Fruit fly (Drosophila melanogaster) whole organism, embryonic: ENCODE results near the gene CG6962.
A peak's percentile ranks its signal among the peaks of the same experiment; 100 is the strongest.

Source experiments
- B-H1 ChIP-seq: fragments of 200-800 bp; sonication (Bioruptor generic); IDR thresholded peaks from 3 replicates; pipeline ENCODE4 v1.3.6; 2022; ENCODE audit warnings: missing biosample characterization, missing genetic modification characterization
- Bteb2 ChIP-seq: fragments of 200-800 bp; sonication (Bioruptor generic); optimal IDR thresholded peaks from 2 replicates; lab custom pipeline; 2016; ENCODE audit warnings: missing biosample characterization, missing genetic modification characterization
- CG10462 ChIP-seq: fragments of 200-800 bp; sonication (Bioruptor generic); optimal IDR thresholded peaks from 2 replicates; lab custom pipeline; 2016; ENCODE audit warnings: missing biosample characterization, missing genetic modification characterization
- CG10565 ChIP-seq: fragments of 200-800 bp; sonication (Bioruptor generic); optimal IDR thresholded peaks from 3 replicates; lab custom pipeline; 2016; ENCODE audit warnings: missing biosample characterization, mild to moderate bottlenecking, missing genetic modification characterization
- CG10959 ChIP-seq: fragments of 200-800 bp; sonication (Bioruptor generic); IDR thresholded peaks from 2 replicates; pipeline ENCODE4 v1.3.6; 2022; ENCODE audit warnings: missing biosample characterization, missing genetic modification characterization
- CG12299 ChIP-seq: fragments of 200-800 bp; sonication (Bioruptor generic); optimal IDR thresholded peaks from 2 replicates; lab custom pipeline; 2018; ENCODE audit warnings: missing biosample characterization, mild to moderate bottlenecking, missing genetic modification characterization
- CG12744 ChIP-seq: fragments of 200-800 bp; sonication (Bioruptor generic); optimal IDR thresholded peaks from 2 replicates; lab custom pipeline; 2016; ENCODE audit warnings: missing biosample characterization, missing genetic modification characterization
- CG13775 ChIP-seq: fragments of 200-800 bp; sonication (Bioruptor generic); optimal IDR thresholded peaks from 3 replicates; lab custom pipeline; 2017; ENCODE audit warnings: missing biosample characterization, mild to moderate bottlenecking, missing genetic modification characterization
- CG13894 ChIP-seq: fragments of 200-800 bp; sonication (Bioruptor generic); optimal IDR thresholded peaks from 3 replicates; lab custom pipeline; 2018; ENCODE audit warnings: missing biosample characterization, mild to moderate bottlenecking, missing genetic modification characterization, moderate library complexity
- CG14710 ChIP-seq: fragments of 200-800 bp; sonication (Bioruptor generic); optimal IDR thresholded peaks from 3 replicates; lab custom pipeline; 2019; ENCODE audit warnings: missing biosample characterization, mild to moderate bottlenecking, missing genetic modification characterization, moderate library complexity
- CG14965 ChIP-seq: fragments of 200-800 bp; sonication (Bioruptor generic); optimal IDR thresholded peaks from 2 replicates; lab custom pipeline; 2016; ENCODE audit warnings: missing biosample characterization, missing genetic modification characterization, borderline replicate concordance
- CG15011 ChIP-seq: fragments of 200-800 bp; sonication (Bioruptor generic); optimal IDR thresholded peaks from 3 replicates; lab custom pipeline; 2018; ENCODE audit warnings: missing biosample characterization, mild to moderate bottlenecking, missing genetic modification characterization
- CG1602 ChIP-seq: fragments of 200-800 bp; sonication (Bioruptor generic); optimal IDR thresholded peaks from 3 replicates; lab custom pipeline; 2016; ENCODE audit warnings: missing biosample characterization, missing genetic modification characterization
- CG1603 ChIP-seq: fragments of 200-800 bp; sonication (Bioruptor generic); optimal IDR thresholded peaks from 2 replicates; lab custom pipeline; 2019; ENCODE audit warnings: missing biosample characterization, mild to moderate bottlenecking, missing genetic modification characterization, moderate library complexity
- CG16863 ChIP-seq: fragments of 200-800 bp; sonication (Bioruptor generic); optimal IDR thresholded peaks from 3 replicates; lab custom pipeline; 2016; ENCODE audit warnings: missing biosample characterization, missing genetic modification characterization
- CG1832 ChIP-seq: fragments of 200-800 bp; sonication (Bioruptor generic); optimal IDR thresholded peaks from 2 replicates; lab custom pipeline; 2017; ENCODE audit warnings: missing biosample characterization, mild to moderate bottlenecking, missing genetic modification characterization, inconsistent platforms
- CG18764 ChIP-seq: fragments of 200-800 bp; sonication (Bioruptor generic); optimal IDR thresholded peaks from 3 replicates; lab custom pipeline; 2016; ENCODE audit warnings: missing biosample characterization, missing genetic modification characterization
- CG2129 ChIP-seq: fragments of 200-800 bp; sonication (Bioruptor generic); IDR thresholded peaks from 2 replicates; pipeline ENCODE4 v1.3.6; 2022; ENCODE audit warnings: missing biosample characterization, missing genetic modification characterization; ENCODE audit not compliant: partially characterized antibody
- CG2199 ChIP-seq: fragments of 200-800 bp; sonication (Bioruptor generic); IDR thresholded peaks from 3 replicates; pipeline ENCODE4 v1.3.6; 2022; ENCODE audit warnings: missing biosample characterization, missing genetic modification characterization
- CG3726 ChIP-seq: fragments of 200-800 bp; sonication (Bioruptor generic); IDR thresholded peaks from 3 replicates; pipeline ENCODE4, ENCODE4 v1.3.6; 2022; ENCODE audit warnings: missing biosample characterization, missing genetic modification characterization
- CG4282 ChIP-seq: fragments of 200-800 bp; sonication (Bioruptor generic); optimal IDR thresholded peaks from 2 replicates; lab custom pipeline; 2016; ENCODE audit warnings: missing biosample characterization, missing genetic modification characterization
- CG4328 ChIP-seq: fragments of 200-800 bp; sonication (Bioruptor generic); optimal IDR thresholded peaks from 3 replicates; lab custom pipeline; 2017; ENCODE audit warnings: missing biosample characterization, missing genetic modification reagents, missing genetic modification characterization
- CG7786 ChIP-seq: fragments of 200-800 bp; sonication (Bioruptor generic); optimal IDR thresholded peaks from 2 replicates; lab custom pipeline; 2016; ENCODE audit warnings: missing biosample characterization, missing genetic modification characterization
- CG7839 ChIP-seq: fragments of 200-800 bp; sonication (Bioruptor generic); optimal IDR thresholded peaks from 3 replicates; lab custom pipeline; 2018; ENCODE audit warnings: missing biosample characterization, mild to moderate bottlenecking, missing genetic modification characterization, moderate library complexity
- CG8281 ChIP-seq: fragments of 200-800 bp; sonication (Bioruptor generic); optimal IDR thresholded peaks from 2 replicates; lab custom pipeline; 2018; ENCODE audit warnings: missing biosample characterization, mild to moderate bottlenecking, missing genetic modification characterization, moderate library complexity
- CG9437 ChIP-seq: fragments of 200-800 bp; sonication (Bioruptor generic); optimal IDR thresholded peaks from 2 replicates; lab custom pipeline; 2018; ENCODE audit warnings: missing biosample characterization, mild to moderate bottlenecking, missing genetic modification characterization
- D19B ChIP-seq: fragments of 200-800 bp; sonication (Bioruptor generic); optimal IDR thresholded peaks from 2 replicates; lab custom pipeline; 2017; ENCODE audit warnings: missing biosample characterization, mild to moderate bottlenecking, missing genetic modification characterization
- Doc2 ChIP-seq: fragments of 200-800 bp; sonication (Bioruptor generic); IDR thresholded peaks from 2 replicates; pipeline ENCODE4 v1.3.6; 2022; ENCODE audit warnings: missing biosample characterization, missing genetic modification characterization
- Hey ChIP-seq: fragments of 200-800 bp; sonication (Bioruptor generic); optimal IDR thresholded peaks from 3 replicates; lab custom pipeline; 2018; ENCODE audit warnings: missing biosample characterization, mild to moderate bottlenecking, missing genetic modification characterization
- Hr51 ChIP-seq, 2 experiments: fragments of 200-800 bp; sonication (Bioruptor generic); optimal IDR thresholded peaks; 2 replicates in 1 of 2; 3 replicates in 1 of 2; lab custom pipeline; 2016 to 2018; ENCODE audit warnings: missing biosample characterization in 2 of 2, missing genetic modification characterization in 2 of 2, mild to moderate bottlenecking in 1 of 2, moderate library complexity in 1 of 2
- Jarid2 ChIP-seq: fragments of 200-800 bp; sonication (Bioruptor generic); optimal IDR thresholded peaks from 3 replicates; lab custom pipeline; 2017; ENCODE audit warnings: mild to moderate bottlenecking, missing biosample characterization, missing genetic modification reagents, missing genetic modification characterization
- Kr ChIP-seq: fragments of 200-800 bp; sonication (Bioruptor generic); optimal IDR thresholded peaks from 2 replicates; lab custom pipeline; 2017; ENCODE audit warnings: missing biosample characterization, mild to moderate bottlenecking, missing genetic modification characterization
- Oli ChIP-seq: fragments of 200-800 bp; sonication (Bioruptor generic); optimal IDR thresholded peaks from 2 replicates; lab custom pipeline; 2018; ENCODE audit warnings: missing biosample characterization, mild to moderate bottlenecking, missing genetic modification characterization, moderate library complexity
- Poxn ChIP-seq: fragments of 200-800 bp; sonication (Bioruptor generic); IDR thresholded peaks from 2 replicates; pipeline ENCODE4 v1.3.6; 2022; ENCODE audit warnings: missing biosample characterization, missing genetic modification characterization
- al ChIP-seq: fragments of 200-800 bp; sonication (Bioruptor generic); IDR thresholded peaks from 2 replicates; pipeline ENCODE4 v1.3.6; 2022; ENCODE audit warnings: missing biosample characterization, missing genetic modification characterization
- ash1 ChIP-seq: fragments of 200-800 bp; sonication (Bioruptor generic); optimal IDR thresholded peaks from 2 replicates; lab custom pipeline; 2018; ENCODE audit warnings: missing biosample characterization, mild to moderate bottlenecking, missing genetic modification characterization
- chif ChIP-seq, 2 experiments: fragments of 200-800 bp; sonication (Bioruptor generic); optimal IDR thresholded peaks; 3 replicates each; lab custom pipeline; 2016; ENCODE audit warnings: missing biosample characterization in 2 of 2, missing genetic modification characterization in 2 of 2
- chn ChIP-seq: fragments of 200-800 bp; sonication (Bioruptor generic); optimal IDR thresholded peaks from 2 replicates; lab custom pipeline; 2016; ENCODE audit warnings: missing biosample characterization, missing genetic modification characterization
- corto ChIP-seq: fragments of 200-800 bp; sonication (Bioruptor generic); optimal IDR thresholded peaks from 2 replicates; lab custom pipeline; 2016; ENCODE audit warnings: missing biosample characterization, mild to moderate bottlenecking, missing genetic modification characterization, moderate library complexity
- eve ChIP-seq, 2 experiments: fragments of >200 bp; optimal IDR thresholded peaks; 2 replicates each; lab custom pipeline; 2017; ENCODE audit warnings: missing biosample characterization in 2 of 2, missing genetic modification characterization in 2 of 2
- exex ChIP-seq: fragments of 200-800 bp; sonication (Bioruptor generic); optimal IDR thresholded peaks from 4 replicates; lab custom pipeline; 2018; ENCODE audit warnings: missing biosample characterization, mild to moderate bottlenecking, missing genetic modification characterization, moderate library complexity
- grn ChIP-seq: fragments of 200-800 bp; sonication (Bioruptor generic); optimal IDR thresholded peaks from 3 replicates; lab custom pipeline; 2017; ENCODE audit warnings: missing biosample characterization, missing genetic modification characterization
- gsb ChIP-seq: fragments of 200-800 bp; sonication (Bioruptor generic); IDR thresholded peaks from 2 replicates; pipeline ENCODE4 v1.3.6; 2022; ENCODE audit warnings: missing biosample characterization, missing genetic modification characterization
- her ChIP-seq: fragments of 200-800 bp; sonication (Bioruptor generic); optimal IDR thresholded peaks from 2 replicates; lab custom pipeline; 2016; ENCODE audit warnings: missing biosample characterization, missing genetic modification characterization
- ind ChIP-seq: fragments of 200-800 bp; sonication (Bioruptor generic); optimal IDR thresholded peaks from 3 replicates; lab custom pipeline; 2016; ENCODE audit warnings: missing biosample characterization, missing genetic modification characterization
- jumu ChIP-seq: fragments of 200-800 bp; sonication (Bioruptor generic); optimal IDR thresholded peaks from 3 replicates; lab custom pipeline; 2016; ENCODE audit warnings: missing biosample characterization, missing genetic modification characterization
- kah ChIP-seq: fragments of 200-800 bp; sonication (Bioruptor generic); optimal IDR thresholded peaks from 2 replicates; lab custom pipeline; 2018; ENCODE audit warnings: missing biosample characterization, mild to moderate bottlenecking, missing genetic modification characterization
- kay ChIP-seq: fragments of 200-800 bp; sonication (Bioruptor generic); optimal IDR thresholded peaks from 2 replicates; lab custom pipeline; 2016; ENCODE audit warnings: missing biosample characterization, missing genetic modification characterization
- klu ChIP-seq: fragments of 200-800 bp; sonication (Bioruptor generic); IDR thresholded peaks from 2 replicates; pipeline ENCODE4 v1.3.6; 2022; ENCODE audit warnings: missing biosample characterization, missing genetic modification characterization
- pb ChIP-seq: fragments of 200-800 bp; sonication (Bioruptor generic); optimal IDR thresholded peaks from 3 replicates; lab custom pipeline; 2016; ENCODE audit warnings: missing biosample characterization, missing genetic modification characterization
- pnt ChIP-seq: fragments of 200-800 bp; sonication (Bioruptor generic); optimal IDR thresholded peaks from 3 replicates; lab custom pipeline; 2016; ENCODE audit warnings: missing biosample characterization, missing genetic modification characterization
- unpg ChIP-seq: fragments of 200-800 bp; sonication (Bioruptor generic); optimal IDR thresholded peaks from 3 replicates; lab custom pipeline; 2018; ENCODE audit warnings: missing biosample characterization, mild to moderate bottlenecking, missing genetic modification characterization, moderate library complexity

The CG6962 gene

DNA sequence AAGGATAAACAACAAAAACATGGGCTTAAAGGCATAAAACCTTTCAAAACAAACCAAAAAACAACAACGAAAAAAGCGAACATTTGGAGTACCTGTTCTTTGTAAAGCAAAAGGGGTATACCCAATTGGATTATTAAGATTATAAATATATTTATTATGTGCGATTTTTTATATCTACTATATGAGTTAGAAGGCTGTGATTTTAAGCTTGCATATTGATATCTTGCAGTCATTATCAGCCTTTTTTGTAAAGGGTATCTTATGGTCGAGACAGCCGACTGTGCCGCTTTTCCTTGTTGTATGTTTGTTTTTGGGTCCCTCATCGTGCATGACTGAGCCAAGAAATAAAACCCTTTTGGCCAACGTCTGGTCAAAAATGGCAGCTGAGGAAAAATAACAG lies 9.6 kb downstream of the CG6962 start (continued):
- TF ChIP-seq CG13894 (tag; lab: Kevin White, UChicago): no peak
- no peak for TF ChIP-seq CG9437 (GFP tag; lab: Kevin White, UChicago)
- TF ChIP-seq Hr51 (GFP tag; optimal IDR thresholded peaks at IDR 0.05; lab: Kevin White, UChicago): peak in 1 of 2 experiments; percentile 41
- no peak for TF ChIP-seq CG12744
- no peak; the same call in 2 of the 3 replicates for TF ChIP-seq B-H1 (GFP tag; lab: Robert Waterston, UW)
- no peak for TF ChIP-seq chif (GFP tag; optimal IDR thresholded peaks at IDR 0.05; lab: Kevin White, UChicago)
- TF ChIP-seq CG15011 (GFP tag; lab: Kevin White, UChicago): no peak
- TF ChIP-seq CG10565: no peak
- no peak for TF ChIP-seq Poxn (GFP tag; lab: Robert Waterston, UW)
- TF ChIP-seq Oli (tag; lab: Kevin White, UChicago): peak; percentile 30
- no peak for TF ChIP-seq jumu (GFP tag; lab: Kevin White, UChicago)
- no peak for TF ChIP-seq CG12299 (tag; lab: Kevin White, UChicago)
- TF ChIP-seq al (GFP tag; lab: Robert Waterston, UW): no peak
- TF ChIP-seq exex: peak; percentile 5
- TF ChIP-seq ind (GFP tag; lab: Kevin White, UChicago): peak; percentile 51
- TF ChIP-seq pnt (GFP tag; lab: Kevin White, UChicago): no peak
- peak; percentile 32 for TF ChIP-seq CG14710 (tag; lab: Kevin White, UChicago)
- TF ChIP-seq kah (GFP tag; lab: Kevin White, UChicago): no peak
- no peak for TF ChIP-seq kay (GFP tag; lab: Kevin White, UChicago)
- no peak for TF ChIP-seq klu (GFP tag; lab: Robert Waterston, UW)
- TF ChIP-seq CG1603 (tag; lab: Kevin White, UChicago): no peak
- TF ChIP-seq CG10462 (GFP tag; lab: Kevin White, UChicago): no peak
- TF ChIP-seq her: no peak
- TF ChIP-seq CG1832 (GFP tag; lab: Kevin White, UChicago): no peak
- peak; percentile 70 for TF ChIP-seq D19B (GFP tag; lab: Kevin White, UChicago)
- TF ChIP-seq chn (GFP tag; lab: Kevin White, UChicago): no peak
- TF ChIP-seq gsb (GFP tag; lab: Robert Waterston, UW): no peak
- TF ChIP-seq CG13775 (GFP tag; lab: Kevin White, UChicago): no peak
- TF ChIP-seq CG8281 (tag; lab: Kevin White, UChicago): no peak
- no peak for TF ChIP-seq CG1602 (GFP tag; lab: Kevin White, UChicago)
- TF ChIP-seq Doc2 (GFP tag; lab: Robert Waterston, UW): 0 out of 2 replicates have a peak, but pooled peaks have one; percentile 23
- TF ChIP-seq CG7839 (tag; lab: Kevin White, UChicago): peak; percentile 44
- no peak for TF ChIP-seq ash1 (GFP tag; lab: Kevin White, UChicago)
- TF ChIP-seq CG2199 (GFP tag; lab: Robert Waterston, UW): no peak
- no peak for TF ChIP-seq eve (GFP tag; optimal IDR thresholded peaks at IDR 0.05; lab: Kevin White, UChicago)
- TF ChIP-seq grn (GFP tag; lab: Kevin White, UChicago): no peak
- no peak for TF ChIP-seq CG4328 (GFP tag; lab: Kevin White, UChicago)
- no peak for TF ChIP-seq CG14965 (GFP tag; lab: Kevin White, UChicago)
- TF ChIP-seq CG16863 (GFP tag; lab: Kevin White, UChicago): no peak
- peak; percentile 12 for TF ChIP-seq CG18764 (GFP tag; lab: Kevin White, UChicago)
- TF ChIP-seq Hey (tag; lab: Kevin White, UChicago): no peak
- no peak for TF ChIP-seq CG2129 (GFP tag; lab: Robert Waterston, UW)
- no peak for TF ChIP-seq Bteb2
- no peak for TF ChIP-seq corto (GFP tag; lab: Kevin White, UChicago)
- TF ChIP-seq Kr (GFP tag; lab: Kevin White, UChicago): no peak
- no peak for TF ChIP-seq CG4282
- TF ChIP-seq CG7786: no peak
- no peak for TF ChIP-seq CG3726
- TF ChIP-seq Jarid2 (GFP tag; lab: Kevin White, UChicago): no peak
- peak; percentile 28; the same call in 1 of the 2 replicates for TF ChIP-seq CG10959 (GFP tag; lab: Robert Waterston, UW)
- TF ChIP-seq unpg (GFP tag; lab: Kevin White, UChicago): peak; percentile 42
- TF ChIP-seq pb (GFP tag; lab: Kevin White, UChicago): no peak
